Fruit fly (Drosophila melanogaster) whole organism, wandering third instar larva: ENCODE results near the gene CG5953.

Experiments
- Dfd ChIP-seq: fragments of >200 bp; optimal IDR thresholded peaks from 2 replicates; lab custom pipeline; 2017; ENCODE audit warnings: missing biosample characterization, missing genetic modification characterization
- GATAd ChIP-seq: sonication (Bioruptor generic); optimal IDR thresholded peaks from 2 replicates; lab custom pipeline; 2016; ENCODE audit warnings: missing biosample characterization, missing genetic modification characterization
- Hnf4 ChIP-seq: fragments of 200-800 bp; sonication (Bioruptor generic); optimal IDR thresholded peaks from 2 replicates; lab custom pipeline; 2016; ENCODE audit warnings: missing biosample characterization, mild to moderate bottlenecking, missing genetic modification characterization
- Hr78 ChIP-seq: fragments of >200 bp; optimal IDR thresholded peaks from 2 replicates; lab custom pipeline; 2017; ENCODE audit warnings: missing biosample characterization, missing genetic modification characterization
- Hr83 ChIP-seq: fragments of 200-300 bp; sonication (Bioruptor generic); optimal IDR thresholded peaks from 2 replicates; lab custom pipeline; 2016; ENCODE audit warnings: missing biosample characterization, mild to moderate bottlenecking, missing genetic modification characterization, moderate library complexity; ENCODE audit not compliant: poor library complexity, severe bottlenecking
- Mio ChIP-seq: sonication (Bioruptor generic); optimal IDR thresholded peaks from 2 replicates; lab custom pipeline; 2016; ENCODE audit warnings: missing biosample characterization, missing genetic modification characterization
- Vsx2 ChIP-seq: fragments of 200-300, 225-300 bp; sonication (Bioruptor generic); optimal IDR thresholded peaks from 2 replicates; lab custom pipeline; 2018; ENCODE audit warnings: missing biosample characterization, missing genetic modification characterization; ENCODE audit not compliant: partially characterized antibody
- dmrt93B ChIP-seq: fragments of 200-800 bp; sonication (Bioruptor generic); optimal IDR thresholded peaks from 2 replicates; lab custom pipeline; 2018; ENCODE audit warnings: missing biosample characterization, mild to moderate bottlenecking, missing genetic modification characterization
- h ChIP-seq: fragments of 200-800 bp; sonication (Bioruptor generic); optimal IDR thresholded peaks from 3 replicates; lab custom pipeline; 2016; ENCODE audit warnings: missing biosample characterization, mild to moderate bottlenecking, missing genetic modification characterization
- jim ChIP-seq: fragments of 175-275, 200-325 bp; sonication (Bioruptor generic); optimal IDR thresholded peaks from 2 replicates; lab custom pipeline; 2016; ENCODE audit warnings: missing biosample characterization, mild to moderate bottlenecking, missing genetic modification characterization
- lola ChIP-seq: fragments of >200 bp; optimal IDR thresholded peaks from 2 replicates; lab custom pipeline; 2017; ENCODE audit warnings: missing biosample characterization, missing genetic modification characterization
- pan ChIP-seq: fragments of >200 bp; optimal IDR thresholded peaks from 2 replicates; lab custom pipeline; 2017
- psq ChIP-seq: fragments of 200-800 bp; sonication (Bioruptor generic); optimal IDR thresholded peaks from 3 replicates; lab custom pipeline; 2017; ENCODE audit warnings: missing biosample characterization, mild to moderate bottlenecking, missing genetic modification characterization, moderate library complexity
- tai ChIP-seq: sonication (Bioruptor generic); optimal IDR thresholded peaks from 2 replicates; lab custom pipeline; 2016; ENCODE audit warnings: missing biosample characterization, missing genetic modification characterization

- no peak for TF ChIP-seq jim (GFP tag; lab: Kevin White, UChicago)
- TF ChIP-seq lola (GFP tag; lab: Kevin White, UChicago), result no peak
- TF ChIP-seq Hnf4 (GFP tag; lab: Kevin White, UChicago), result no peak
- TF ChIP-seq h (GFP tag; lab: Kevin White, UChicago), result no peak
- TF ChIP-seq Dfd (GFP tag; lab: Kevin White, UChicago), result no peak
- TF ChIP-seq tai, result no peak
- TF ChIP-seq Vsx2 (GFP tag; lab: Kevin White, UChicago), result no peak
- TF ChIP-seq Mio, result no peak
- no peak for TF ChIP-seq Hr78
- no peak for TF ChIP-seq psq (GFP tag; lab: Kevin White, UChicago)
- TF ChIP-seq dmrt93B (GFP tag; lab: Kevin White, UChicago), result no peak
- no peak for TF ChIP-seq Hr83
- TF ChIP-seq pan (lab: Kevin White, UChicago), result no peak
- TF ChIP-seq GATAd (GFP tag; lab: Kevin White, UChicago), result no peak
Observed at dm6 chr2L:16507682-16508269, 24.9 kb downstream of the CG5953 start.
